Worm (Caenorhabditis elegans) whole organism, young adult: ENCODE measurements around the gene tbc-20.

Experiments
- B0336.3 ChIP-seq: fragments of 200-800 bp; sonication (Bioruptor generic); IDR thresholded peaks from 2 replicates; pipeline ENCODE4 v1.3.6; 2022; ENCODE audit warnings: missing genetic modification characterization, missing compliant biosample characterization
- D2030.7 ChIP-seq: fragments of 200-800 bp; sonication (Bioruptor generic); IDR thresholded peaks from 2 replicates; pipeline ENCODE4 v1.3.6; 2022; ENCODE audit warnings: missing genetic modification reagents, missing genetic modification characterization, missing compliant biosample characterization
- F22D6.2 ChIP-seq: sonication (generic microtip); optimal IDR thresholded peaks from 2 replicates; lab custom pipeline; 2016; ENCODE audit warnings: mild to moderate bottlenecking, missing genetic modification characterization, missing compliant biosample characterization
- F33H1.4 ChIP-seq: fragments of 200-800 bp; sonication (Bioruptor generic); IDR thresholded peaks from 2 replicates; pipeline ENCODE4 v1.3.6; 2022; ENCODE audit warnings: missing genetic modification reagents, missing genetic modification characterization, missing compliant biosample characterization
- ZK185.1 ChIP-seq: sonication (generic microtip); optimal IDR thresholded peaks from 2 replicates; lab custom pipeline; 2016; ENCODE audit warnings: mild to moderate bottlenecking, missing genetic modification characterization, missing compliant biosample characterization; ENCODE audit not compliant: poor library complexity, severe bottlenecking
- ama-1 ChIP-seq, 3 experiments: fragments of 150-350 bp in 1 of 3; sonication (generic microtip) in 2 of 3; optimal IDR thresholded peaks; 2 replicates each; lab custom pipeline; 2014 to 2018; ENCODE audit warnings: missing biosample characterization in 2 of 3, missing genetic modification characterization in 2 of 3, missing genetic modification reagents in 2 of 3
- aptf-3 ChIP-seq: fragments of 200-800 bp; sonication (Bioruptor generic); IDR thresholded peaks from 2 replicates; pipeline ENCODE4 v1.3.6; 2022; ENCODE audit warnings: missing genetic modification characterization, missing compliant biosample characterization
- athp-1 ChIP-seq: sonication (generic microtip); optimal IDR thresholded peaks from 2 replicates; lab custom pipeline; 2017; ENCODE audit warnings: mild to moderate bottlenecking, missing genetic modification characterization, missing compliant biosample characterization
- attf-3 ChIP-seq: fragments of 200-800 bp; sonication (Bioruptor generic); conservative IDR thresholded peaks from 2 replicates; pipeline ENCODE4 v1.3.6; 2022; ENCODE audit warnings: missing genetic modification reagents, missing genetic modification characterization, missing compliant biosample characterization
- attf-6 ChIP-seq: fragments of 200-800 bp; sonication (Bioruptor generic); IDR thresholded peaks from 2 replicates; pipeline ENCODE4 v1.3.6; 2022; ENCODE audit warnings: missing genetic modification reagents, missing genetic modification characterization, missing compliant biosample characterization
- cebp-2 ChIP-seq: fragments of 200-800 bp; sonication (Bioruptor generic); IDR thresholded peaks from 2 replicates; pipeline ENCODE4 v1.3.6; 2022; ENCODE audit warnings: missing genetic modification characterization, missing compliant biosample characterization
- ceh-91 ChIP-seq: fragments of 200-800 bp; sonication (Bioruptor generic); IDR thresholded peaks from 2 replicates; pipeline ENCODE4 v1.3.6; 2022; ENCODE audit warnings: missing genetic modification reagents, missing genetic modification characterization, missing compliant biosample characterization
- efl-1 ChIP-seq: fragments of 150-350 bp; optimal IDR thresholded peaks from 2 replicates; lab custom pipeline; 2014; ENCODE audit warnings: missing biosample characterization, missing genetic modification reagents, missing genetic modification characterization
- egl-18 ChIP-seq: fragments of 200-800 bp; sonication (Bioruptor generic); IDR thresholded peaks from 2 replicates; pipeline ENCODE4 v1.3.6; 2022; ENCODE audit warnings: missing genetic modification reagents, missing genetic modification characterization, missing compliant biosample characterization
- ekl-4 ChIP-seq: fragments of 200-800 bp; sonication (Bioruptor generic); IDR thresholded peaks from 2 replicates; pipeline ENCODE4 v1.3.6; 2022; ENCODE audit warnings: missing genetic modification reagents, missing genetic modification characterization, missing compliant biosample characterization
- ets-4 ChIP-seq: fragments of 200-800 bp; sonication (Bioruptor generic); optimal IDR thresholded peaks from 2 replicates; lab custom pipeline; 2018; ENCODE audit warnings: mild to moderate bottlenecking, missing genetic modification characterization, missing compliant biosample characterization
- him-1 ChIP-seq: sonication (generic microtip); optimal IDR thresholded peaks from 2 replicates; lab custom pipeline; 2016; ENCODE audit warnings: missing genotype, missing genetic modification reagents, missing genetic modification characterization, missing compliant biosample characterization
- hmg-1.2 ChIP-seq: fragments of 200-800 bp; sonication (Bioruptor generic); IDR thresholded peaks from 2 replicates; pipeline ENCODE4 v1.3.6; 2022; ENCODE audit warnings: missing genetic modification reagents, missing genetic modification characterization, missing compliant biosample characterization
- hrde-1 ChIP-seq: sonication (generic microtip); optimal IDR thresholded peaks from 2 replicates; lab custom pipeline; 2016; ENCODE audit warnings: missing genetic modification characterization, mild to moderate bottlenecking, missing compliant biosample characterization, moderate library complexity, missing genotype, missing genetic modification reagents, borderline replicate concordance
- let-607 ChIP-seq, 2 experiments: fragments of 200-800 bp in 1 of 2; sonication (Bioruptor generic) in 1 of 2; sonication (generic microtip) in 1 of 2; optimal IDR thresholded peaks; 2 replicates each; lab custom pipeline; 2016 to 2018; ENCODE audit warnings: mild to moderate bottlenecking in 2 of 2, missing compliant biosample characterization in 2 of 2, missing genetic modification characterization in 2 of 2, moderate library complexity in 2 of 2, missing genotype in 1 of 2
- lin-35 ChIP-seq, 3 experiments: fragments of 150-350 bp in 2 of 3; sonication (generic microtip) in 1 of 3; optimal IDR thresholded peaks; 2 replicates each; lab custom pipeline; 2014 to 2018; ENCODE audit warnings: missing biosample characterization in 3 of 3, missing genetic modification characterization in 3 of 3, missing genetic modification reagents in 3 of 3
- lin-40 ChIP-seq: sonication (generic microtip); optimal IDR thresholded peaks from 2 replicates; lab custom pipeline; 2016; ENCODE audit warnings: missing genetic modification characterization, mild to moderate bottlenecking, missing compliant biosample characterization, missing genotype, missing genetic modification reagents
- lin-54 ChIP-seq: fragments of 200-800 bp; sonication (Bioruptor generic); optimal IDR thresholded peaks from 2 replicates; lab custom pipeline; 2018; ENCODE audit warnings: mild to moderate bottlenecking, missing genetic modification characterization, missing compliant biosample characterization
- lsl-1 ChIP-seq: fragments of 200-800 bp; sonication (Bioruptor generic); optimal IDR thresholded peaks from 2 replicates; lab custom pipeline; 2018; ENCODE audit warnings: mild to moderate bottlenecking, missing genetic modification characterization, moderate library complexity, missing compliant biosample characterization
- madf-6 ChIP-seq: fragments of 200-800 bp; sonication (Bioruptor generic); IDR thresholded peaks from 2 replicates; pipeline ENCODE4 v1.3.6; 2022; ENCODE audit warnings: missing genetic modification reagents, missing genetic modification characterization, missing compliant biosample characterization
- madf-8 ChIP-seq: fragments of 200-800 bp; sonication (Bioruptor generic); conservative IDR thresholded peaks from 2 replicates; pipeline ENCODE4 v1.3.6; 2022; ENCODE audit warnings: missing genetic modification reagents, missing genetic modification characterization, missing compliant biosample characterization
- mcd-1 ChIP-seq: fragments of 200-800 bp; sonication (Bioruptor generic); IDR thresholded peaks from 2 replicates; pipeline ENCODE4 v1.3.6; 2022; ENCODE audit warnings: missing genetic modification reagents, missing genetic modification characterization, missing compliant biosample characterization
- mes-4 ChIP-seq: sonication (generic microtip); optimal IDR thresholded peaks from 2 replicates; lab custom pipeline; 2016; ENCODE audit warnings: missing genotype, missing genetic modification characterization, missing compliant biosample characterization
- nhr-120 ChIP-seq: fragments of 200-800 bp; sonication (Bioruptor generic); IDR thresholded peaks from 2 replicates; pipeline ENCODE4 v1.3.6; 2022; ENCODE audit warnings: missing genetic modification characterization, missing compliant biosample characterization
- nhr-27 ChIP-seq: fragments of 200-800 bp; sonication (Bioruptor generic); optimal IDR thresholded peaks from 2 replicates; lab custom pipeline; 2018; ENCODE audit warnings: mild to moderate bottlenecking, missing genetic modification characterization, moderate library complexity, missing compliant biosample characterization
- nhr-80 ChIP-seq: sonication (generic microtip); optimal IDR thresholded peaks from 2 replicates; lab custom pipeline; 2016; ENCODE audit warnings: missing genetic modification characterization, missing compliant biosample characterization
- pha-4 ChIP-seq: fragments of 150-350 bp; sonication (generic microtip); optimal IDR thresholded peaks from 2 replicates; lab custom pipeline; 2014; ENCODE audit warnings: missing biosample characterization, missing genetic modification reagents, missing genetic modification characterization
- snpc-1.1 ChIP-seq: sonication (generic microtip); optimal IDR thresholded peaks from 2 replicates; lab custom pipeline; 2017; ENCODE audit warnings: missing genetic modification characterization, mild to moderate bottlenecking, missing compliant biosample characterization, antibody characterized with exemption, moderate library complexity, missing genotype, missing genetic modification reagents; ENCODE audit not compliant: insufficient read depth
- snpc-1.3 ChIP-seq: sonication (generic microtip); optimal IDR thresholded peaks from 2 replicates; lab custom pipeline; 2017; ENCODE audit warnings: missing genetic modification characterization, mild to moderate bottlenecking, missing compliant biosample characterization, antibody characterized with exemption, moderate library complexity, missing genotype, missing genetic modification reagents; ENCODE audit not compliant: insufficient read depth
- snpc-3.4 ChIP-seq: sonication (generic microtip); optimal IDR thresholded peaks from 2 replicates; lab custom pipeline; 2017; ENCODE audit warnings: missing genetic modification characterization, mild to moderate bottlenecking, missing compliant biosample characterization, antibody characterized with exemption, moderate library complexity, missing genotype, missing genetic modification reagents
- snpc-4 ChIP-seq, 5 experiments: fragments of 150-350 bp in 1 of 5; sonication (generic microtip) in 4 of 5; optimal IDR thresholded peaks; 2 replicates each; lab custom pipeline; 2014 to 2018; ENCODE audit warnings: missing genetic modification characterization in 5 of 5, missing biosample characterization in 3 of 5, antibody characterized with exemption in 2 of 5, mild to moderate bottlenecking in 2 of 5, missing compliant biosample characterization in 2 of 5, missing genotype in 2 of 5, moderate library complexity in 2 of 5, missing genetic modification reagents in 1 of 5
- tbp1 ChIP-seq: fragments of 200-800 bp; sonication (Bioruptor generic); optimal IDR thresholded peaks from 2 replicates; lab custom pipeline; 2018; ENCODE audit warnings: mild to moderate bottlenecking, missing genetic modification characterization, missing compliant biosample characterization
- tbx-9 ChIP-seq: sonication (generic microtip); optimal IDR thresholded peaks from 2 replicates; lab custom pipeline; 2016; ENCODE audit warnings: borderline replicate concordance, missing genetic modification characterization, inconsistent platforms, missing compliant biosample characterization
- unc-130 ChIP-seq: sonication (generic microtip); optimal IDR thresholded peaks from 2 replicates; lab custom pipeline; 2016; ENCODE audit warnings: missing genetic modification reagents, missing genetic modification characterization, missing compliant biosample characterization
- xnd-1 ChIP-seq: sonication (generic microtip); optimal IDR thresholded peaks from 2 replicates; lab custom pipeline; 2016; ENCODE audit warnings: missing genotype, missing genetic modification reagents, missing genetic modification characterization, missing compliant biosample characterization

tbc-20 gene

ce11 chrII:14798047-14798522 is at the start of gene tbc-20:
TSS of gene tbc-20 (plus strand) at chrII:14798472.
- TF ChIP-seq tbx-9: no peak
- TF ChIP-seq athp-1: peak; percentile 19
- peak; percentile 48 for TF ChIP-seq lsl-1 (GFP tag; lab: Kevin White, UChicago)
- TF ChIP-seq tbp1 (GFP tag; lab: Kevin White, UChicago): peak; percentile 26
- TF ChIP-seq ceh-91 (GFP tag; lab: Robert Waterston, UW): no peak
- no peak for TF ChIP-seq nhr-120 (GFP tag; lab: Robert Waterston, UW)
- peak; percentile 38 for TF ChIP-seq hrde-1 (tag; lab: Kevin White, UChicago)
- TF ChIP-seq D2030.7 (GFP tag; lab: Robert Waterston, UW): peak; percentile 62
- no peak for TF ChIP-seq nhr-27 (tag; lab: Kevin White, UChicago)
- TF ChIP-seq him-1 (tag; lab: Kevin White, UChicago): peak; percentile 34
- TF ChIP-seq unc-130: peak; percentile 12
- TF ChIP-seq efl-1: peak; percentile 40
- TF ChIP-seq ekl-4 (GFP tag; lab: Robert Waterston, UW): peak; percentile 57; the same call in 1 of the 2 replicates
- no peak for TF ChIP-seq ama-1 (optimal IDR thresholded peaks at IDR 0.05; lab: Kevin White, UChicago)
- peak in 1 of 2 experiments; percentile 9 for TF ChIP-seq ama-1 (GFP tag; optimal IDR thresholded peaks at IDR 0.05; lab: Kevin White, UChicago)
- TF ChIP-seq egl-18 (GFP tag; lab: Robert Waterston, UW): no peak
- peak; percentile 74 for TF ChIP-seq snpc-1.1 (tag; lab: Kevin White, UChicago)
- peak; percentile 49 for TF ChIP-seq snpc-4 (GFP tag; optimal IDR thresholded peaks at IDR 0.05; lab: Kevin White, UChicago)
- TF ChIP-seq snpc-4 (tag; optimal IDR thresholded peaks at IDR 0.05; lab: Kevin White, UChicago): peak in 3 of 4 experiments; percentile 46 to 73 (median 68)
- peak; percentile 56 for TF ChIP-seq xnd-1 (tag; lab: Kevin White, UChicago)
- peak; percentile 56 for TF ChIP-seq F33H1.4 (GFP tag; lab: Robert Waterston, UW)
- no peak for TF ChIP-seq mes-4 (tag; lab: Kevin White, UChicago)
- peak; percentile 76 for TF ChIP-seq madf-6 (GFP tag; lab: Robert Waterston, UW)
- no peak for TF ChIP-seq F22D6.2 (tag; lab: Kevin White, UChicago)
- TF ChIP-seq ZK185.1 (tag; lab: Kevin White, UChicago): peak; percentile 28
- TF ChIP-seq lin-40: peak; percentile 6
- no peak for TF ChIP-seq aptf-3 (GFP tag; lab: Robert Waterston, UW)
- TF ChIP-seq mcd-1 (GFP tag; lab: Robert Waterston, UW): peak; percentile 31; the same call in 1 of the 2 replicates
- TF ChIP-seq pha-4 (tag; lab: Kevin White, UChicago): no peak
- TF ChIP-seq lin-35 (GFP tag; optimal IDR thresholded peaks at IDR 0.05; lab: Kevin White, UChicago): peak in 1 of 3 experiments; percentile 28
- TF ChIP-seq attf-3 (GFP tag; lab: Robert Waterston, UW): peak; percentile 41; the same call in 1 of the 2 replicates
- TF ChIP-seq ets-4: no peak
- peak; percentile 59 for TF ChIP-seq snpc-1.3 (tag; lab: Kevin White, UChicago)
- peak in 1 of 2 experiments; percentile 32 for TF ChIP-seq let-607 (tag; optimal IDR thresholded peaks at IDR 0.05; lab: Kevin White, UChicago)
- peak; percentile 56 for TF ChIP-seq snpc-3.4 (tag; lab: Kevin White, UChicago)
- TF ChIP-seq attf-6: 0 out of 2 replicates have a peak, but pooled peaks have one; percentile 19
- TF ChIP-seq lin-54: peak; percentile 29
- TF ChIP-seq nhr-80 (tag; lab: Kevin White, UChicago): no peak
- TF ChIP-seq madf-8: peak; percentile 74
- peak; percentile 38 for TF ChIP-seq hmg-1.2 (GFP tag; lab: Robert Waterston, UW)
- TF ChIP-seq B0336.3: 0 out of 2 replicates have a peak, but pooled peaks have one; percentile 18
- TF ChIP-seq cebp-2 (GFP tag; lab: Robert Waterston, UW): no peak
